Fruit fly (Drosophila melanogaster) whole organism, embryonic: ENCODE measurements around the gene Spn85F.

Source experiments
- Adf1 ChIP-seq: fragments of 200-800 bp; sonication (Bioruptor generic); IDR thresholded peaks from 2 replicates; pipeline ENCODE4 v1.3.6; 2022; ENCODE audit warnings: missing biosample characterization, missing genetic modification characterization
- Bgb ChIP-seq: fragments of 200-800 bp; sonication (Bioruptor generic); IDR thresholded peaks from 2 replicates; pipeline ENCODE4 v1.3.6; 2022; ENCODE audit warnings: missing biosample characterization, missing genetic modification characterization; ENCODE audit not compliant: partially characterized antibody
- CG10959 ChIP-seq: fragments of 200-800 bp; sonication (Bioruptor generic); IDR thresholded peaks from 2 replicates; pipeline ENCODE4 v1.3.6; 2022; ENCODE audit warnings: missing biosample characterization, missing genetic modification characterization
- CG15696 ChIP-seq: fragments of 200-800 bp; sonication (Bioruptor generic); optimal IDR thresholded peaks from 2 replicates; lab custom pipeline; 2019; ENCODE audit warnings: missing biosample characterization, mild to moderate bottlenecking, missing genetic modification characterization, moderate library complexity
- CG16813 ChIP-seq: fragments of 200-800 bp; sonication (Bioruptor generic); IDR thresholded peaks from 3 replicates; pipeline ENCODE4 v1.3.6; 2022; ENCODE audit warnings: missing biosample characterization, missing genetic modification characterization; ENCODE audit not compliant: partially characterized antibody
- CG18599 ChIP-seq: fragments of 200-800 bp; sonication (Bioruptor generic); optimal IDR thresholded peaks from 3 replicates; lab custom pipeline; 2017; ENCODE audit warnings: missing biosample characterization, missing genetic modification characterization, mild to moderate bottlenecking, moderate library complexity, missing genetic modification reagents
- CG31441 ChIP-seq: fragments of 200-800 bp; sonication (Bioruptor generic); IDR thresholded peaks from 2 replicates; pipeline ENCODE4 v1.3.6; 2022; ENCODE audit warnings: missing biosample characterization, missing genetic modification characterization
- CG32532 ChIP-seq: fragments of 200-800 bp; sonication (Bioruptor generic); IDR thresholded peaks from 2 replicates; pipeline ENCODE4 v1.3.6; 2022; ENCODE audit warnings: missing biosample characterization, missing genetic modification characterization
- CG3847 ChIP-seq: fragments of 200-800 bp; sonication (Bioruptor generic); IDR thresholded peaks from 2 replicates; pipeline ENCODE4 v1.3.6; 2022; ENCODE audit warnings: missing biosample characterization, missing genetic modification characterization
- CG4360 ChIP-seq: fragments of 200-800 bp; sonication (Bioruptor generic); IDR thresholded peaks from 2 replicates; pipeline ENCODE4 v1.3.6; 2022; ENCODE audit warnings: missing biosample characterization, missing genetic modification characterization
- CG6765 ChIP-seq: fragments of 200-800 bp; sonication (Bioruptor generic); optimal IDR thresholded peaks from 3 replicates; lab custom pipeline; 2017; ENCODE audit warnings: missing biosample characterization, mild to moderate bottlenecking, missing genetic modification characterization
- CG6813 ChIP-seq: fragments of 200-800 bp; sonication (Bioruptor generic); optimal IDR thresholded peaks from 2 replicates; lab custom pipeline; 2017; ENCODE audit warnings: missing biosample characterization, missing genetic modification characterization, mild to moderate bottlenecking, moderate library complexity, missing genetic modification reagents
- CG8290 ChIP-seq, 3 experiments: fragments of 200-800 bp; sonication (Bioruptor generic); optimal IDR thresholded peaks; 2 replicates each; lab custom pipeline; 2016 to 2019; ENCODE audit warnings: missing biosample characterization in 3 of 3, missing genetic modification characterization in 3 of 3, mild to moderate bottlenecking in 2 of 3, moderate library complexity in 1 of 3
- CG8924 ChIP-seq: fragments of 200-800 bp; optimal IDR thresholded peaks from 3 replicates; lab custom pipeline; 2019; ENCODE audit warnings: missing biosample characterization, mild to moderate bottlenecking, missing genetic modification characterization, moderate library complexity
- CG9727 ChIP-seq: fragments of 200-800 bp; sonication (Bioruptor generic); optimal IDR thresholded peaks from 3 replicates; lab custom pipeline; 2017; ENCODE audit warnings: missing biosample characterization, mild to moderate bottlenecking, missing genetic modification characterization
- CG9797 ChIP-seq: fragments of 200-800 bp; sonication (Bioruptor generic); optimal IDR thresholded peaks from 3 replicates; lab custom pipeline; 2018; ENCODE audit warnings: missing biosample characterization, mild to moderate bottlenecking, missing genetic modification characterization
- D ChIP-seq, 2 experiments: fragments of 200-800 bp in 1 of 2; fragments of >200 bp in 1 of 2; sonication (Bioruptor generic) in 1 of 2; optimal IDR thresholded peaks; 2 replicates in 1 of 2; 3 replicates in 1 of 2; lab custom pipeline; 2017; ENCODE audit warnings: mild to moderate bottlenecking in 1 of 2, missing biosample characterization in 1 of 2, missing genetic modification characterization in 1 of 2, missing genetic modification reagents in 1 of 2
- D19A ChIP-seq: fragments of 200-800 bp; optimal IDR thresholded peaks from 3 replicates; lab custom pipeline; 2019; ENCODE audit warnings: missing biosample characterization, mild to moderate bottlenecking, missing genetic modification characterization, moderate library complexity
- Deaf1 ChIP-seq: fragments of 200-800 bp; optimal IDR thresholded peaks from 3 replicates; lab custom pipeline; 2019; ENCODE audit warnings: missing biosample characterization, mild to moderate bottlenecking, missing genetic modification characterization, moderate library complexity
- Drgx ChIP-seq: fragments of 200-800 bp; sonication (Bioruptor generic); IDR thresholded peaks from 2 replicates; pipeline ENCODE4 v1.3.6; 2022; ENCODE audit warnings: missing biosample characterization, missing genetic modification characterization
- Hr39 ChIP-seq: fragments of >200 bp; optimal IDR thresholded peaks from 2 replicates; lab custom pipeline; 2017
- MBD-R2 ChIP-seq: fragments of 200-800 bp; sonication (Bioruptor generic); IDR thresholded peaks from 2 replicates; pipeline ENCODE4 v1.3.6; 2022; ENCODE audit warnings: missing biosample characterization, missing genetic modification characterization
- Med ChIP-seq: fragments of 200-800 bp; sonication (Bioruptor generic); peaks from one replicate; lab custom pipeline; 2016; ENCODE audit warnings: missing biosample characterization, missing genetic modification characterization, mild to moderate bottlenecking, inconsistent platforms, moderate library complexity
- Tbp ChIP-seq: fragments of >200 bp; optimal IDR thresholded peaks from 2 replicates; lab custom pipeline; 2018; ENCODE audit warnings: missing biosample characterization, missing genetic modification characterization
- Trl ChIP-seq, 3 experiments: fragments of >200 bp in 2 of 3; fragments of 200-800 bp in 1 of 3; sonication (Bioruptor generic) in 1 of 3; optimal IDR thresholded peaks; 2 replicates in 1 of 3; 3 replicates in 2 of 3; lab custom pipeline; 2016 to 2017; ENCODE audit warnings: missing biosample characterization in 1 of 3, missing genetic modification characterization in 1 of 3
- YL-1 ChIP-seq: fragments of 200-800 bp; sonication (Bioruptor generic); optimal IDR thresholded peaks from 3 replicates; lab custom pipeline; 2017; ENCODE audit warnings: missing biosample characterization, mild to moderate bottlenecking, missing genetic modification characterization
- abd-A ChIP-seq: fragments of 200-800 bp; sonication (Bioruptor generic); optimal IDR thresholded peaks from 3 replicates; lab custom pipeline; 2019; ENCODE audit warnings: missing biosample characterization, mild to moderate bottlenecking, missing genetic modification characterization, moderate library complexity
- ase ChIP-seq: fragments of 200-800 bp; sonication (Bioruptor generic); IDR thresholded peaks from 3 replicates; pipeline ENCODE4 v1.3.6; 2022; ENCODE audit warnings: missing biosample characterization, missing genetic modification characterization
- cg ChIP-seq: fragments of 200-800 bp; sonication (Bioruptor generic); optimal IDR thresholded peaks from 3 replicates; lab custom pipeline; 2019; ENCODE audit warnings: missing biosample characterization, mild to moderate bottlenecking, missing genetic modification characterization, moderate library complexity
- chinmo ChIP-seq: fragments of 200-800 bp; sonication (Bioruptor generic); IDR thresholded peaks from 4 replicates; pipeline ENCODE4 v1.3.6; 2022; ENCODE audit warnings: missing biosample characterization, missing genetic modification characterization; ENCODE audit not compliant: partially characterized antibody
- ci ChIP-seq: fragments of 200-800 bp; sonication (Bioruptor generic); IDR thresholded peaks from 3 replicates; pipeline ENCODE4 v1.3.6; 2022; ENCODE audit warnings: missing biosample characterization, missing genetic modification characterization
- crol ChIP-seq: fragments of 200-800 bp; sonication (Bioruptor generic); IDR thresholded peaks from 2 replicates; pipeline ENCODE4 v1.3.6; 2022; ENCODE audit warnings: missing biosample characterization, missing genetic modification characterization
- ewg ChIP-seq: fragments of 200-800 bp; sonication (Bioruptor generic); optimal IDR thresholded peaks from 3 replicates; lab custom pipeline; 2017; ENCODE audit warnings: mild to moderate bottlenecking, missing biosample characterization, missing genetic modification reagents, missing genetic modification characterization
- fru ChIP-seq: fragments of >200 bp; optimal IDR thresholded peaks from 2 replicates; lab custom pipeline; 2017
- ftz-f1 ChIP-seq: fragments of 200-800 bp; sonication (Bioruptor generic); optimal IDR thresholded peaks from 2 replicates; lab custom pipeline; 2016; ENCODE audit warnings: missing biosample characterization, missing genetic modification characterization
- gcm ChIP-seq: fragments of 200-800 bp; sonication (Bioruptor generic); optimal IDR thresholded peaks from 2 replicates; lab custom pipeline; 2019; ENCODE audit warnings: missing biosample characterization, mild to moderate bottlenecking, missing genetic modification characterization, moderate library complexity
- grn ChIP-seq: fragments of 200-800 bp; sonication (Bioruptor generic); optimal IDR thresholded peaks from 3 replicates; lab custom pipeline; 2017; ENCODE audit warnings: missing biosample characterization, missing genetic modification characterization
- mirr ChIP-seq: fragments of 200-800 bp; sonication (Bioruptor generic); optimal IDR thresholded peaks from 3 replicates; lab custom pipeline; 2018; ENCODE audit warnings: missing biosample characterization, mild to moderate bottlenecking, missing genetic modification characterization
- nau ChIP-seq: fragments of 200-800 bp; sonication (Bioruptor generic); optimal IDR thresholded peaks from 3 replicates; lab custom pipeline; 2017; ENCODE audit warnings: missing biosample characterization, mild to moderate bottlenecking, missing genetic modification characterization, missing genetic modification reagents
- nerfin-1 ChIP-seq: fragments of 200-800 bp; sonication (Bioruptor generic); optimal IDR thresholded peaks from 3 replicates; lab custom pipeline; 2019; ENCODE audit warnings: missing biosample characterization, mild to moderate bottlenecking, missing genetic modification characterization, moderate library complexity
- onecut ChIP-seq: fragments of 200-800 bp; sonication (Bioruptor generic); IDR thresholded peaks from 2 replicates; pipeline ENCODE4 v1.3.6; 2022; ENCODE audit warnings: missing biosample characterization, missing genetic modification characterization
- org-1 ChIP-seq: fragments of 200-800 bp; sonication (Bioruptor generic); optimal IDR thresholded peaks from 2 replicates; lab custom pipeline; 2017; ENCODE audit warnings: missing biosample characterization, missing genetic modification characterization
- run ChIP-seq: fragments of 200-800 bp; sonication (Bioruptor generic); optimal IDR thresholded peaks from 3 replicates; lab custom pipeline; 2018; ENCODE audit warnings: missing biosample characterization, mild to moderate bottlenecking, missing genetic modification characterization
- sd ChIP-seq: fragments of 200-800 bp; sonication (Bioruptor generic); optimal IDR thresholded peaks from 3 replicates; lab custom pipeline; 2018; ENCODE audit warnings: missing biosample characterization, mild to moderate bottlenecking, missing genetic modification characterization, moderate library complexity
- stwl ChIP-seq: fragments of 200-800 bp; sonication (Bioruptor generic); optimal IDR thresholded peaks from 3 replicates; lab custom pipeline; 2018; ENCODE audit warnings: missing biosample characterization, mild to moderate bottlenecking, missing genetic modification characterization, moderate library complexity
- tap ChIP-seq: fragments of 200-800 bp; optimal IDR thresholded peaks from 3 replicates; lab custom pipeline; 2019; ENCODE audit warnings: missing biosample characterization, mild to moderate bottlenecking, missing genetic modification characterization, moderate library complexity
- zfh2 ChIP-seq: fragments of 200-800 bp; sonication (Bioruptor generic); optimal IDR thresholded peaks from 2 replicates; lab custom pipeline; 2016; ENCODE audit warnings: missing biosample characterization, missing genetic modification characterization

The Spn85F gene

DNA sequence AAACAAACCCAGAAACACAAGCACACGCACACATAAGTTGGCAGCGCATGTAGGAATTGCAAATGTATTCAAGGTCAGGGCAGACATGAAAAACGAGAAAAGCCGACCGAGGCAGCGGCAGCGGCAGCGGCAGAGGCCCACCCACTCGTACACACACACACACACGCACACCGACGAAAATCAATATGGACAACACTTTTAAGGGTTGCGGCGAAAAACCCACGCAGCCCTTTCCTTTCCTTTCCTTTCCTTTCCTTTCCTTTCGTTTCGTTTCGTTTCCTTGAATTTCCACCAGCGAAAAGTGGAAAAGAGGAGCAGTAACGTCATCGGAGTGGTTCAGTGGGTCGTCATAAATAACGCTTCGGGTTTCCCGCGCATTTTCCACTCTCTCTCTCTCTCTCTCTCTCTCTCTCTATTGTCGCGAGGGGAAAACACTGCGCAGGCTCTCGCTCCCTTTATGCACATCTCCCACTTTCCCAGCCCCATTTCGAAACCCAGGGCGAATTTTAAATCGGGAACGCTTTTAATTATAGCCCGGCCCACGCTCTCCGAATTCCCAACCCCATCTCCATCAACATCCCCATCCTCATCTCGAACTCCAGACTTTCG is 44.2 kb upstream of the Spn85F start:
- TF ChIP-seq CG31441 (GFP tag; lab: Robert Waterston, UW) (no peak), abd-A (peak; percentile 53), CG10959 (GFP tag; lab: Robert Waterston, UW) (no peak), Drgx (GFP tag; lab: Robert Waterston, UW) (no peak), cg (GFP tag; lab: Kevin White, UChicago) (peak; percentile 58), ase (GFP tag; lab: Robert Waterston, UW) (no peak), Deaf1 (tag; lab: Kevin White, UChicago) (peak; percentile 87), stwl (tag; lab: Kevin White, UChicago) (no peak), CG32532 (0 out of 2 replicates have a peak, but pooled peaks have one; percentile 5), chinmo (GFP tag; lab: Robert Waterston, UW) (0 out of 4 replicates have a peak, but pooled peaks have one; percentile 59), Med (GFP tag; lab: Kevin White, UChicago) (peak; percentile 42), ftz-f1 (GFP tag; lab: Kevin White, UChicago) (peak; percentile 26), CG15696 (no peak), CG6765 (peak; percentile 25), nerfin-1 (tag; lab: Kevin White, UChicago) (peak; percentile 49), crol (GFP tag; lab: Robert Waterston, UW) (peak; percentile 54; the same call in 1 of the 2 replicates), ewg (GFP tag; lab: Kevin White, UChicago) (peak; percentile 78), onecut (GFP tag; lab: Robert Waterston, UW) (peak; percentile 96), Trl (optimal IDR thresholded peaks at IDR 0.05; lab: Kevin White, UChicago) (peak; percentile 60 to 87), Trl (GFP tag; optimal IDR thresholded peaks at IDR 0.05; lab: Kevin White, UChicago) (no peak), Adf1 (peak; percentile 93), CG18599 (GFP tag; lab: Kevin White, UChicago) (peak; percentile 9), Hr39 (peak; percentile 93), mirr (peak; percentile 22)

DNA sequence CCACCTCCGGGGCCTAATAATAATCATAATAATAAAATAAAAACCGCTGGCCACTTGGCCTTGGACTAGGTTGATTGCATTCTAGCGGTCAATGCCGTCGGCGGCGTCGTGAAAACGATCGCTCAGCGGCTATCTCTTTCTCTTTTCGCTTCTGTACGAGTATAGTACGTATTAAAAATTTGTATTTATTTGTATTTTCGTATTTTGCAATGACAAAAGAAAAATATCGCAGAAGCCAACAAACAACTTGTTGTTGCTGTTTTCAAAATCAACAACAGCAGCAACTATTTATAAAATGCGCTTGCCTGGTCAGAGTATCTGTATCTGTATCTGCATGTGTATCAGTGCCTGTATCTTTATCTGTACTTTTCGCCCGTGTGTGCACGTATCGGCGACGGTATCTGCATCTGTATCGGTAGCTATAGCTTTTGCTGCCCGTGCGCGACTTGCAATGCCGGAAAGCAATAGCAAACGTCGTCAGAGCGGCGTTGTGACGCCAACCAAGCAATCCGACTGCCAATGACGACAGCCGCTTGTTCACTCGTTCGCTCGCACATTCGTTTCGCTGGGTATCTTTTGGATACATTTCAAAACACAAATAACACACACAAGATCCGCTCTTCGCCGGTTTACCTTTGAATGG is 42.2 kb upstream of the Spn85F start:
- TF ChIP-seq CG3847 (GFP tag; lab: Robert Waterston, UW) (no peak), CG6813 (GFP tag; lab: Kevin White, UChicago) (no peak), D19A (tag; lab: Kevin White, UChicago) (no peak), grn (peak; percentile 2), YL-1 (GFP tag; lab: Kevin White, UChicago) (no peak), run (no peak), org-1 (GFP tag; lab: Kevin White, UChicago) (no peak), CG16813 (GFP tag; lab: Robert Waterston, UW) (no peak), CG8924 (no peak), ci (GFP tag; lab: Robert Waterston, UW) (no peak), zfh2 (no peak), Tbp (GFP tag; lab: Kevin White, UChicago) (no peak), CG9727 (GFP tag; lab: Kevin White, UChicago) (no peak), nau (GFP tag; lab: Kevin White, UChicago) (no peak), CG9797 (GFP tag; lab: Kevin White, UChicago) (no peak), CG4360 (GFP tag; lab: Robert Waterston, UW) (no peak), D (optimal IDR thresholded peaks at IDR 0.05; lab: Kevin White, UChicago) (no peak), D (GFP tag; optimal IDR thresholded peaks at IDR 0.05; lab: Kevin White, UChicago) (no peak), ftz-f1 (GFP tag; lab: Kevin White, UChicago) (peak; percentile 60), chinmo (GFP tag; lab: Robert Waterston, UW) (peak; percentile 64; the same call in 1 of the 4 replicates), CG8290 (GFP tag; optimal IDR thresholded peaks at IDR 0.05; lab: Kevin White, UChicago) (no peak), CG8290 (tag; optimal IDR thresholded peaks at IDR 0.05; lab: Kevin White, UChicago) (peak in 1 of 2 experiments; percentile 9), tap (no peak), fru (lab: Kevin White, UChicago) (no peak), ase (GFP tag; lab: Robert Waterston, UW) (0 out of 3 replicates have a peak, but pooled peaks have one; percentile 33), MBD-R2 (no peak), Bgb (GFP tag; lab: Robert Waterston, UW) (no peak), gcm (GFP tag; lab: Kevin White, UChicago) (no peak), sd (tag; lab: Kevin White, UChicago) (peak; percentile 29)
